Fruit fly (Drosophila melanogaster) ovary, adult (tissue): ENCODE data around the gene Cpr73D.

Experiments used
- CG17801 ChIP-seq: fragments of 200-800 bp; optimal IDR thresholded peaks from 2 replicates; lab custom pipeline; 2019; ENCODE audit warnings: missing biosample characterization, mild to moderate bottlenecking, missing genetic modification characterization, moderate library complexity; ENCODE audit not compliant: partially characterized antibody

The Cpr73D gene

dm6 chr3L:16957534-16958396, at the start of gene Cpr73D:
Gene Cpr73D, minus strand, starts transcription at chr3L:16957689.
- TF ChIP-seq CG17801 (GFP tag; lab: Kevin White, UChicago), result no peak

- TF ChIP-seq CG17801 (GFP tag; lab: Kevin White, UChicago), result peak; percentile 15
These were observed 49.6 kb upstream of the Cpr73D start for dm6 chr3L:17007041-17007471.

DNA sequence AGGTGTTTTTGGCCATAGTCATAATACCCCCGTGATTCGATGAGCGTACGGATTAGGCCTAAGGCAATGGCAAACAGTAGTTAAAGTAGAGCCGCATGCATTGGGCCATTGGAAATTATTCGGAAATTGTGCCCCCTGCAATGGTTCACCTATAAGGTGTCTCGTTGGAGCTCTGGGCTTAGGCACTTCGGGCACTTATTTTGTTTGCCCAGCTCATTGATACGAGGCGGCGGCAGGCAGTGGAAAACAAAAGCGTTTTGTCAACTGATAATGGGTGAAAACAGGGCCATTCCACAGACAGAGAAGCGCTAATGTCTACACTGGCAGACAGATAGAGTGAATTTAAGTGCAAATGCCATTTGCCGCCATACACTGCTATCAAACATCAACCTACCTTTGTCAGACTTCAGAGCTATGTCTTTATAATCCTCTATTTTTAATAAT, 48.8 kb upstream of the Cpr73D start:
- TF ChIP-seq CG17801 (GFP tag; lab: Kevin White, UChicago), result no peak

- no peak for TF ChIP-seq CG17801 (GFP tag; lab: Kevin White, UChicago)
These were observed 47.9 kb upstream of the Cpr73D start for dm6 chr3L:17005415-17005796.

dm6 chr3L:17004765-17005414, 47.4 kb upstream of the Cpr73D start:
- TF ChIP-seq CG17801 (GFP tag; lab: Kevin White, UChicago), result no peak

DNA sequence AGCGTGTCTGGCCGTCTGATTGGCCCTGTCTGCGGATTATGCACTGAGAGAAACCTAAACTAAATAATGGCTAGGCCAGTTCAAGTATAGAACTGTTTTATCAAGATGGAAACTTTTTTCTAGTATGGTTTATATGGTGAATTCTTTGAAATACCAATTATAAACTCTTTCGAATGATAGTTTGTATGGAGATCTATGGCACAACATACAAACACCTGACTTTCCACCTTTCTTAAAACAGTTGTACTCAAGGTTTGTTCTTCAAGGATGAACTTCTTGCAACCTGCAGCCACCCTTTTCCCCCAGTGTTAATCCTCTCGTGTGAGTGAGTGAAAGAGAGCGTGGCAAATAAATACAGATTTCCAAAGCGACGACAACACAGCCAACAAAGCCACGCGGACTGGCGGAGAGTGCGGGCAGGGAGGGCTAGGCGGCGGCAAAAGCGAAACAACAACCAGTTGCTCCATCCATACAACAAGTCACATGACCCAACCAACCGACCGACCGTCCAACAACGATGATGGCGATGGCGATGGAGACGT, 46.8 kb upstream of the Cpr73D start:
- TF ChIP-seq CG17801 (GFP tag; lab: Kevin White, UChicago), result no peak

dm6 chr3L:17003251-17004171, 46.0 kb upstream of the Cpr73D start:
- peak; percentile 29 for TF ChIP-seq CG17801 (GFP tag; lab: Kevin White, UChicago)

- no peak for TF ChIP-seq CG17801 (GFP tag; lab: Kevin White, UChicago)
These were observed 44.8 kb upstream of the Cpr73D start for dm6 chr3L:17002140-17002849.

DNA sequence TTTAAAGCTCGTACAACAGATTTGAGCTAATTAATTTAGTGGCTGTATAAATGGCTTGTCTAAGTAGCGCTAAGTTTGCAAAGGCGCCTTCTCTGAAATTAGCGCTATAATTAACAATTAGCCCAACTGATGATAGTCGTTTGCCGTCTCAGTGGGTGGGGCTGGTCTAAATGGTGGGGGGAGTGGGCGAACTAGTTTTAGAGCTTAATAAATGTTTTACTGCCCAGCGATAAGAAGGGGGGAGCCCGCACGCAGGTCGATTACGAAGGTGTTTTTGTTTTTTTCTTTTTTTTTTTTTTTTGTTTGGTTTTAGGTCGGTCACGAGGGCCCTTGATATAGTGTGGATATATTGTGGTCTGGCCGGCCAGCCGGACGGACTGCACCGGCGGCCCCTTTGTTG, 43.6 kb upstream of the Cpr73D start:
- TF ChIP-seq CG17801 (GFP tag; lab: Kevin White, UChicago), result no peak

DNA sequence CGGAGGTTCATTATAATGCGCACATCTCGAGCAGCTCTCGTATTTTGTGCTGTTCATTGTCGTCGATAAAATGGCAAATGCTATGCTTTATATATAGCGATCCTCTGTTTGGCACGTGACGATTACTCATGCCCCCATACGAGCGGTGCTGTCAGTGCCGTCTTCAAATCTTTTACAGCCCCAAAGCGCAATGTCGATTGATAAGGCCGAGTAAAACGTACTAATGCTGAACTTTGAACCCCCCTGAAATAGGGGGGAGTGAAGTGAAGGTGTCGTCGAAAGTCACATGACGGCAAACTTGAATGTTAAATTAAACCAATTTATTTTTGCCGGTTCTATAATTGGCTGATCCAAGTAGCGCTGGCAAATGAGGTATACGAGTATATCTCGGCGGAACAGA, 42.8 kb upstream of the Cpr73D start:
- peak; percentile 33 for TF ChIP-seq CG17801 (GFP tag; lab: Kevin White, UChicago)

dm6 chr3L:16994805-16995204, 37.3 kb upstream of the Cpr73D start:
- no peak for TF ChIP-seq CG17801 (GFP tag; lab: Kevin White, UChicago)

dm6 chr3L:16989169-16989568, 31.7 kb upstream of the Cpr73D start:
- TF ChIP-seq CG17801 (GFP tag; lab: Kevin White, UChicago), result no peak

dm6 chr3L:16988526-16988925, 31.0 kb upstream of the Cpr73D start:
- no peak for TF ChIP-seq CG17801 (GFP tag; lab: Kevin White, UChicago)

- no peak for TF ChIP-seq CG17801 (GFP tag; lab: Kevin White, UChicago)
These were observed 29.9 kb upstream of the Cpr73D start for dm6 chr3L:16987347-16987746.
